Worm (Caenorhabditis elegans) whole organism, young adult: ENCODE data around the gene str-254.

Experiments
- B0035.1 ChIP-seq: sonication (generic microtip); optimal IDR thresholded peaks from 2 replicates; lab custom pipeline; 2016; ENCODE audit warnings: missing genetic modification characterization, mild to moderate bottlenecking, missing compliant biosample characterization, missing genotype, missing genetic modification reagents
- F10E7.11 ChIP-seq: sonication (generic microtip); optimal IDR thresholded peaks from 2 replicates; lab custom pipeline; 2017; ENCODE audit warnings: mild to moderate bottlenecking, missing genetic modification characterization, moderate library complexity, missing compliant biosample characterization
- K12H6.12 ChIP-seq: fragments of 200-800 bp; sonication (Bioruptor generic); optimal IDR thresholded peaks from 2 replicates; lab custom pipeline; 2018; ENCODE audit warnings: mild to moderate bottlenecking, missing genetic modification characterization, missing compliant biosample characterization
- akir-1 ChIP-seq: fragments of 200-800 bp; sonication (Bioruptor generic); optimal IDR thresholded peaks from 2 replicates; lab custom pipeline; 2018; ENCODE audit warnings: mild to moderate bottlenecking, missing genetic modification characterization, moderate library complexity, missing compliant biosample characterization
- ceh-40 ChIP-seq: fragments of 200-800 bp; sonication (Bioruptor generic); IDR thresholded peaks from 2 replicates; pipeline ENCODE4 v1.3.6; 2022; ENCODE audit warnings: missing genetic modification characterization, missing compliant biosample characterization
- dpl-1 ChIP-seq: fragments of 150-350 bp; optimal IDR thresholded peaks from 2 replicates; lab custom pipeline; 2014; ENCODE audit warnings: missing biosample characterization, missing genetic modification reagents, missing genetic modification characterization
- egl-44 ChIP-seq: fragments of 200-800 bp; sonication (Bioruptor generic); IDR thresholded peaks from 2 replicates; pipeline ENCODE4 v1.3.6; 2022; ENCODE audit warnings: missing genetic modification reagents, missing genetic modification characterization, missing compliant biosample characterization
- lin-54 ChIP-seq: fragments of 200-800 bp; sonication (Bioruptor generic); optimal IDR thresholded peaks from 2 replicates; lab custom pipeline; 2018; ENCODE audit warnings: mild to moderate bottlenecking, missing genetic modification characterization, missing compliant biosample characterization
- madf-8 ChIP-seq: fragments of 200-800 bp; sonication (Bioruptor generic); conservative IDR thresholded peaks from 2 replicates; pipeline ENCODE4 v1.3.6; 2022; ENCODE audit warnings: missing genetic modification reagents, missing genetic modification characterization, missing compliant biosample characterization
- mcd-1 ChIP-seq: fragments of 200-800 bp; sonication (Bioruptor generic); IDR thresholded peaks from 2 replicates; pipeline ENCODE4 v1.3.6; 2022; ENCODE audit warnings: missing genetic modification reagents, missing genetic modification characterization, missing compliant biosample characterization
- nfya-1 ChIP-seq: sonication (generic microtip); optimal IDR thresholded peaks from 2 replicates; lab custom pipeline; 2017; ENCODE audit warnings: antibody characterized with exemption, missing compliant biosample characterization, missing genetic modification characterization, borderline replicate concordance; ENCODE audit not compliant: insufficient read depth
- ztf-18 ChIP-seq: sonication (generic microtip); optimal IDR thresholded peaks from 2 replicates; lab custom pipeline; 2016; ENCODE audit warnings: missing genotype, mild to moderate bottlenecking, missing genetic modification characterization, missing compliant biosample characterization
- ztf-28 ChIP-seq: fragments of 200-800 bp; sonication (Bioruptor generic); IDR thresholded peaks from 2 replicates; pipeline ENCODE4 v1.3.6; 2022; ENCODE audit warnings: missing genetic modification reagents, missing genetic modification characterization, missing compliant biosample characterization

DNA sequence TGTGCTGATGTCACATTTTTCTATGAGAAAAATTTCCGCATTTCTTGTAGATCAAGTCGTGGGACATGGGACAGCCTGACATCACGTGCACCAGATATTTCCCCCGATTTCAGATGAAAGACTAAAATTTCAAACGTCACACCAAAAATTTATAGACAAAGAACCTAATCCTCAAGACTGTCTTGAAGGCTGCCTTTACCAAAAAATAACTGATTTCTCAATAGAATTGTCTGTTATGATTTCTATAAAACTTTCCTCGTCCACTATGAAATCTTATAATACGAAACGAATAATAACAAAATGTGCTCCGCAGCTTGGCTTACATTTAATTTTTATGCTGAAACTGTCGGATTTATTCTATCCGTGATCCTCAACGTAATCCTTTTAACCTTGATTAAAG lies 27.1 kb upstream of the str-254 start, which contains the start of gene str-106:
- TF ChIP-seq ceh-40 (GFP tag; lab: Robert Waterston, UW) (no peak), madf-8 (no peak), nfya-1 (tag; lab: Kevin White, UChicago) (no peak), mcd-1 (GFP tag; lab: Robert Waterston, UW) (no peak), dpl-1 (no peak), ztf-28 (no peak), ztf-18 (tag; lab: Kevin White, UChicago) (no peak), akir-1 (GFP tag; lab: Kevin White, UChicago) (no peak), K12H6.12 (tag; lab: Kevin White, UChicago) (no peak), egl-44 (no peak), B0035.1 (tag; lab: Kevin White, UChicago) (no peak), F10E7.11 (tag; lab: Kevin White, UChicago) (no peak), lin-54 (GFP tag; lab: Kevin White, UChicago) (no peak)
